Worm (Caenorhabditis elegans): ENCODE results near the gene bus-4.

The bus-4 gene

DNA sequence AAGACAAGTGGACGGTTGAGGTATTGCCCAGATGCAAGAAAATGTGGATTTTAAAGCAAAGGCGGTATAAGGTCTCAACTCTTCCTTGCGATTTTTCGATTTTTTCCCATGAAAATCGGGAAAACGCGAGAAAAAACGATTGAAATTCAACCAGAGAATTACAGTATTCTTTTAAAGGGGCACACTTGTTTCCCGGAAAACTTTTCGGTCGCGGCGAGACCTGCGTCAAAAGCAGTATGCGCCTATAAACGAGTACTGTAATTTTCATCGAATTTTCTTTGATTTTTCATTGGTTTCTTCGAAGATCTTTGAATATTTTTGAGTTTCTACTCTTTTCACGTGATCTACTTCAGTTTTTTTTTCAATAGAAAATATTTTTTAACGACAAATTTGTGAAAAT lies 34.4 kb upstream of the bus-4 start:
- no peak for TF ChIP-seq flh-1 (GFP tag; optimal IDR thresholded peaks at IDR 0.05)
- TF ChIP-seq pha-4 (tag; optimal IDR thresholded peaks at IDR 0.05), result no peak
- TF ChIP-seq M03D4.4 (tag; optimal IDR thresholded peaks at IDR 0.05), result no peak
- no peak for TF ChIP-seq zip-8 (tag; optimal IDR thresholded peaks at IDR 0.05)
- TF ChIP-seq nhr-2 (tag; optimal IDR thresholded peaks at IDR 0.05), result no peak
- no peak for TF ChIP-seq nhr-12 (tag; optimal IDR thresholded peaks at IDR 0.05)
- TF ChIP-seq snpc-4 (tag; optimal IDR thresholded peaks at IDR 0.05), result no peak
- TF ChIP-seq blmp-1 (tag; optimal IDR thresholded peaks at IDR 0.05), result no peak
- no peak for TF ChIP-seq elt-1 (tag; optimal IDR thresholded peaks at IDR 0.05; ENCODE audit: borderline replicate concordance, insufficient read depth)

DNA sequence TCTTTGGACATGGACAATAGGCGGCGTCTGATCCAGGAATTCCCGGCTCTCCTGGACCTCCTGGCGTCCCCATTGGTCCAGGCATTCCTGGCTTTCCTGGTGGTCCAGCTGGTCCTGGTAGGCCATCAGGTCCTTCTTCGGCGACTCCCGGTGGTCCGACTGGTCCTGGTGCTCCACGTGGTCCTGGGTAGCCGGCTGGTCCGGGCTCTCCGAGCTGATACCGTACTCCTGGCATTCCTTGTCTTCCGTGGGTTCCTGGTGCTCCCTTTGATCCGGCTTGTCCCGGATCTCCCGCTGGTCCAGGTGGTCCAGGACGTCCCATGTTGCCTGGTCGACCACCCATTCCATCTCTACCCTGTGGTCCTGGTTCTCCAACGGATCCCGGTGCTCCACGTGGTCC lies 32.1 kb upstream of the bus-4 start:
- TF ChIP-seq mep-1 (tag; optimal IDR thresholded peaks at IDR 0.05), result no peak
- TF ChIP-seq ham-2 (GFP tag; optimal IDR thresholded peaks at IDR 0.05), result no peak
- TF ChIP-seq lin-32 (GFP tag; optimal IDR thresholded peaks at IDR 0.05), result no peak
- TF ChIP-seq bed-3 (GFP tag; optimal IDR thresholded peaks at IDR 0.05), result no peak
- TF ChIP-seq nhr-237 (tag; optimal IDR thresholded peaks at IDR 0.05), result no peak
- TF ChIP-seq ceh-39 (tag; optimal IDR thresholded peaks at IDR 0.05), result no peak
- no peak for TF ChIP-seq M03D4.4 (tag; optimal IDR thresholded peaks at IDR 0.05)
- TF ChIP-seq flh-1 (GFP tag; optimal IDR thresholded peaks at IDR 0.05), result no peak

- TF ChIP-seq ztf-11 (tag; optimal IDR thresholded peaks at IDR 0.05) (no peak), ceh-83 (GFP tag; optimal IDR thresholded peaks at IDR 0.05) (no peak), bed-3 (GFP tag; optimal IDR thresholded peaks at IDR 0.05) (no peak), hlh-1 (tag; optimal IDR thresholded peaks at IDR 0.05) (no peak), unc-120 (tag; optimal IDR thresholded peaks at IDR 0.05; ENCODE audit: poor library complexity, severe bottlenecking) (no peak), nhr-28 (tag; optimal IDR thresholded peaks at IDR 0.05) (no peak), sem-2 (GFP tag; optimal IDR thresholded peaks at IDR 0.05) (no peak), lsy-2 (tag; optimal IDR thresholded peaks at IDR 0.05) (no peak), mep-1 (tag; optimal IDR thresholded peaks at IDR 0.05) (no peak), cnd-1 (tag; optimal IDR thresholded peaks at IDR 0.05) (no peak)
These were observed 31.7 kb upstream of the bus-4 start for ce11 chrIV:4656380-4656779.

DNA sequence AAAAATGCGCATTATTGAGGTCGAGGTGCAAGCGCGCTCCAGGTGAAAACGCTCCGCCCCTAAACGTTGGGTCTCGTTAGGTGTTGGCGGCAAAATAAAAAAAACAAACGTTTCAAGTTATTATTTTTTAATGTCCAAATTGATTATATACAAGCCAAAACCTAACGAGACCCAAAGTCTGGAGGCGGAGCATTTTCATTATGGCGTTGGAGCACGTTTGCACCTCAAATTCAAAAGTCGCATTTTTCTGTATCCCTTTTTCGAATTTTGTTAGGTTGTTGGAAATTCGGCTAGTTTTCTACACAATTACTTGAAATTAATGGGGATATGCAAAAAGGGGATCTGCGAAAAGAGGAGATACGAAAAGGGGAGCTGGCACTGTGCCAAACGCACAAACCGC lies 30.2 kb upstream of the bus-4 start, which contains the start of gene col-111:
Gene col-111 (minus strand): TSS at position 101 of the 400 bp plus-strand sequence.
- TF ChIP-seq mls-2 (tag; optimal IDR thresholded peaks at IDR 0.05) (no peak), flh-1 (GFP tag; optimal IDR thresholded peaks at IDR 0.05) (no peak), nhr-2 (tag; optimal IDR thresholded peaks at IDR 0.05) (no peak), unc-62 (GFP tag; optimal IDR thresholded peaks at IDR 0.05) (no peak), nhr-12 (tag; optimal IDR thresholded peaks at IDR 0.05) (no peak), elt-3 (tag; optimal IDR thresholded peaks at IDR 0.05) (no peak), tbx-8 (GFP tag; optimal IDR thresholded peaks at IDR 0.05) (no peak)

- TF ChIP-seq ces-1 (GFP tag; optimal IDR thresholded peaks at IDR 0.05) (no peak), unc-120 (tag; optimal IDR thresholded peaks at IDR 0.05; ENCODE audit: poor library complexity, severe bottlenecking) (no peak)
These were observed 28.8 kb upstream of the bus-4 start, which contains the start of gene mrps-21 for ce11 chrIV:4659277-4659676. mrps-21 (minus strand) TSS chrIV:4659517.

ce11 chrIV:4660151-4661041 lies 27.7 kb upstream of the bus-4 start, which contains the start of the genes F29B9.11 and jmjd-1.2:
F29B9.11 (minus strand) TSS chrIV:4660201.
jmjd-1.2 (plus strand) TSS chrIV:4660991.
- TF ChIP-seq mep-1 (tag; optimal IDR thresholded peaks at IDR 0.05) (peak; percentile 77), nhr-28 (tag; optimal IDR thresholded peaks at IDR 0.05) (no peak), lin-32 (GFP tag; optimal IDR thresholded peaks at IDR 0.05) (peak; percentile 55), bed-3 (GFP tag; optimal IDR thresholded peaks at IDR 0.05) (peak; percentile 47), drap-1 (GFP tag; optimal IDR thresholded peaks at IDR 0.05) (peak; percentile 77), nhr-2 (tag; optimal IDR thresholded peaks at IDR 0.05) (no peak), nhr-12 (tag; optimal IDR thresholded peaks at IDR 0.05) (no peak), ceh-39 (tag; optimal IDR thresholded peaks at IDR 0.05) (peak; percentile 34), sptf-1 (tag; optimal IDR thresholded peaks at IDR 0.05) (peak; percentile 80), nhr-76 (tag; optimal IDR thresholded peaks at IDR 0.05) (no peak), ham-2 (GFP tag; optimal IDR thresholded peaks at IDR 0.05) (peak; percentile 61), cnd-1 (tag; optimal IDR thresholded peaks at IDR 0.05) (peak; percentile 75), ceh-43 (GFP tag; optimal IDR thresholded peaks at IDR 0.05) (peak; percentile 5), M03D4.4 (tag; optimal IDR thresholded peaks at IDR 0.05) (no peak), sem-2 (GFP tag; optimal IDR thresholded peaks at IDR 0.05) (peak; percentile 48), ces-1 (GFP tag; optimal IDR thresholded peaks at IDR 0.05) (peak; percentile 70), pha-4 (tag; optimal IDR thresholded peaks at IDR 0.05) (peak; percentile 28), lin-13 (tag; optimal IDR thresholded peaks at IDR 0.05) (peak; percentile 75), elt-3 (tag; optimal IDR thresholded peaks at IDR 0.05) (no peak), nhr-237 (tag; optimal IDR thresholded peaks at IDR 0.05) (peak; percentile 89), elt-1 (tag; optimal IDR thresholded peaks at IDR 0.05; ENCODE audit: borderline replicate concordance, insufficient read depth) (no peak), tbx-8 (GFP tag; optimal IDR thresholded peaks at IDR 0.05) (peak; percentile 57), unc-120 (tag; optimal IDR thresholded peaks at IDR 0.05; ENCODE audit: poor library complexity, severe bottlenecking) (peak; percentile 30), hlh-1 (tag; optimal IDR thresholded peaks at IDR 0.05) (peak; percentile 22), mls-2 (tag; optimal IDR thresholded peaks at IDR 0.05) (peak; percentile 77), ztf-11 (tag; optimal IDR thresholded peaks at IDR 0.05) (no peak), snpc-4 (tag; optimal IDR thresholded peaks at IDR 0.05) (no peak), ceh-83 (GFP tag; optimal IDR thresholded peaks at IDR 0.05) (peak; percentile 60), unc-62 (GFP tag; optimal IDR thresholded peaks at IDR 0.05) (no peak), mab-5 (tag; optimal IDR thresholded peaks at IDR 0.05) (no peak)
